Worm (Caenorhabditis elegans): ENCODE results near the gene W01H2.2.

- no peak for TF ChIP-seq cebp-1 (GFP tag; IDR thresholded peaks at IDR 0.05)
- no peak for TF ChIP-seq cebp-1 (tag; optimal IDR thresholded peaks at IDR 0.05)
- TF ChIP-seq sptf-2 (GFP tag; optimal IDR thresholded peaks at IDR 0.05), result no peak
- TF ChIP-seq nhr-90 (tag; optimal IDR thresholded peaks at IDR 0.05), result no peak
Observed at ce11 chrX:4254782-4255181, 36.5 kb upstream of the W01H2.2 start, which contains the start of gene taf-11.1.
